Worm (Caenorhabditis elegans): Measurements from ENCODE around the gene C40A11.6.

The C40A11.6 gene

ce11 chrII:2108295-2108694 is 37.2 kb downstream of the C40A11.6 start, which contains the start of gene R52.4:
Gene R52.4, minus strand, starts transcription at chrII:2108395.
- no peak for TF ChIP-seq fkh-3 (tag; optimal IDR thresholded peaks at IDR 0.05)
- TF ChIP-seq hmg-1.2 (GFP tag; IDR thresholded peaks at IDR 0.05): no peak
- no peak for TF ChIP-seq F39B2.1 (GFP tag; IDR thresholded peaks at IDR 0.05)
- TF ChIP-seq F52B5.7 (tag; optimal IDR thresholded peaks at IDR 0.05): no peak
- no peak for TF ChIP-seq lag-1 (GFP tag; IDR thresholded peaks at IDR 0.05)
- no peak for TF ChIP-seq B0035.1 (tag; optimal IDR thresholded peaks at IDR 0.05)
- TF ChIP-seq F22D6.2 (tag; optimal IDR thresholded peaks at IDR 0.05): no peak
- TF ChIP-seq xnd-1 (tag; optimal IDR thresholded peaks at IDR 0.05): no peak
- no peak for TF ChIP-seq hmg-20 (GFP tag; IDR thresholded peaks at IDR 0.05)
- no peak for TF ChIP-seq ztf-3 (GFP tag; optimal IDR thresholded peaks at IDR 0.05)

- TF ChIP-seq dpl-1 (GFP tag; optimal IDR thresholded peaks at IDR 0.05): no peak
- no peak for TF ChIP-seq Y56A3A.18 (GFP tag; IDR thresholded peaks at IDR 0.05)
- peak; percentile 27 for TF ChIP-seq nhr-80 (tag; optimal IDR thresholded peaks at IDR 0.05)
- no peak for TF ChIP-seq aptf-2 (GFP tag; conservative IDR thresholded peaks at IDR 0.05)
- TF ChIP-seq egl-18 (GFP tag; IDR thresholded peaks at IDR 0.05): no peak
- TF ChIP-seq D2030.7 (GFP tag; IDR thresholded peaks at IDR 0.05): no peak
- no peak for TF ChIP-seq mel-28 (tag; optimal IDR thresholded peaks at IDR 0.05; ENCODE audit: borderline replicate concordance)
- TF ChIP-seq attf-3 (GFP tag; conservative IDR thresholded peaks at IDR 0.05): no peak
- TF ChIP-seq sea-2 (GFP tag; IDR thresholded peaks at IDR 0.05): no peak
These were observed 46.1 kb downstream of the C40A11.6 start, which contains the start of gene math-42 for ce11 chrII:2099139-2099976. Gene math-42, plus strand, starts transcription at chrII:2099926.

- no peak for TF ChIP-seq nfya-2 (GFP tag; IDR thresholded peaks at IDR 0.05)
- no peak for TF ChIP-seq aptf-3 (GFP tag; IDR thresholded peaks at IDR 0.05)
- TF ChIP-seq dox-1 (GFP tag; IDR thresholded peaks at IDR 0.05): no peak
- TF ChIP-seq F57A8.1 (GFP tag; optimal IDR thresholded peaks at IDR 0.05): no peak
- no peak for TF ChIP-seq ZK185.1 (tag; optimal IDR thresholded peaks at IDR 0.05; ENCODE audit: poor library complexity, severe bottlenecking)
- TF ChIP-seq mes-4 (tag; optimal IDR thresholded peaks at IDR 0.05): no peak
These were observed 50.4 kb downstream of the C40A11.6 start, which contains the start of gene T16A1.2 for ce11 chrII:2094924-2095650. Gene T16A1.2, plus strand, starts transcription at chrII:2095600.

Measured in whole organism, young adult.